Fruit fly (Drosophila melanogaster) whole organism, embryonic: ENCODE data around the gene Prp16.
A peak's percentile ranks its signal among the peaks of the same experiment; 100 is the strongest.

Experiments
- Antp ChIP-seq: fragments of 200-800 bp; sonication (Bioruptor generic); optimal IDR thresholded peaks from 3 replicates; lab custom pipeline; 2016; ENCODE audit warnings: missing biosample characterization, missing genetic modification characterization
- B-H1 ChIP-seq: fragments of 200-800 bp; sonication (Bioruptor generic); IDR thresholded peaks from 3 replicates; pipeline ENCODE4 v1.3.6; 2022; ENCODE audit warnings: missing biosample characterization, missing genetic modification characterization
- BEAF-32 ChIP-seq: fragments of 200-800 bp; sonication (Bioruptor generic); optimal IDR thresholded peaks from 3 replicates; lab custom pipeline; 2017; ENCODE audit warnings: missing biosample characterization, missing genetic modification characterization, mild to moderate bottlenecking, moderate library complexity, missing genetic modification reagents
- CG11560 ChIP-seq: fragments of 200-800 bp; sonication (Bioruptor generic); IDR thresholded peaks from 3 replicates; pipeline ENCODE4 v1.3.6; 2022; ENCODE audit warnings: missing biosample characterization, missing genetic modification characterization
- CG11723 ChIP-seq: fragments of 200-800 bp; sonication (Bioruptor generic); optimal IDR thresholded peaks from 2 replicates; lab custom pipeline; 2017; ENCODE audit warnings: missing biosample characterization, mild to moderate bottlenecking, missing genetic modification characterization
- CG13894 ChIP-seq: fragments of 200-800 bp; sonication (Bioruptor generic); optimal IDR thresholded peaks from 3 replicates; lab custom pipeline; 2018; ENCODE audit warnings: missing biosample characterization, mild to moderate bottlenecking, missing genetic modification characterization, moderate library complexity
- CG14014 ChIP-seq: fragments of 200-800 bp; sonication (Bioruptor generic); IDR thresholded peaks from 2 replicates; pipeline ENCODE4 v1.3.6; 2022; ENCODE audit warnings: missing biosample characterization, missing genetic modification characterization
- CG15269 ChIP-seq: fragments of 200-800 bp; sonication (Bioruptor generic); optimal IDR thresholded peaks from 2 replicates; lab custom pipeline; 2018; ENCODE audit warnings: missing biosample characterization, mild to moderate bottlenecking, missing genetic modification characterization, moderate library complexity
- CG17829 ChIP-seq: fragments of 200-800 bp; optimal IDR thresholded peaks from 2 replicates; lab custom pipeline; 2019; ENCODE audit warnings: missing biosample characterization, mild to moderate bottlenecking, missing genetic modification characterization, moderate library complexity
- CG31365 ChIP-seq: fragments of 200-800 bp; sonication (Bioruptor generic); optimal IDR thresholded peaks from 2 replicates; lab custom pipeline; 2018; ENCODE audit warnings: missing biosample characterization, mild to moderate bottlenecking, missing genetic modification characterization
- CG34376 ChIP-seq: fragments of 200-800 bp; sonication (Bioruptor generic); optimal IDR thresholded peaks from 2 replicates; lab custom pipeline; 2018; ENCODE audit warnings: missing biosample characterization, mild to moderate bottlenecking, missing genetic modification characterization
- CG4328 ChIP-seq: fragments of 200-800 bp; sonication (Bioruptor generic); optimal IDR thresholded peaks from 3 replicates; lab custom pipeline; 2017; ENCODE audit warnings: missing biosample characterization, missing genetic modification reagents, missing genetic modification characterization
- CG6683 ChIP-seq: fragments of 200-800 bp; sonication (Bioruptor generic); optimal IDR thresholded peaks from 2 replicates; lab custom pipeline; 2017; ENCODE audit warnings: missing biosample characterization, mild to moderate bottlenecking, missing genetic modification characterization, missing genetic modification reagents
- CG9215 ChIP-seq: fragments of 200-800 bp; sonication (Bioruptor generic); IDR thresholded peaks from 2 replicates; pipeline ENCODE4 v1.3.6; 2022; ENCODE audit warnings: missing biosample characterization, missing genetic modification characterization
- CG9797 ChIP-seq: fragments of 200-800 bp; sonication (Bioruptor generic); optimal IDR thresholded peaks from 3 replicates; lab custom pipeline; 2018; ENCODE audit warnings: missing biosample characterization, mild to moderate bottlenecking, missing genetic modification characterization
- CG9876 ChIP-seq: fragments of 200-800 bp; sonication (Bioruptor generic); optimal IDR thresholded peaks from 2 replicates; lab custom pipeline; 2016; ENCODE audit warnings: missing biosample characterization, missing genetic modification characterization
- CoRest ChIP-seq: fragments of 200-800 bp; sonication (Bioruptor generic); optimal IDR thresholded peaks from 3 replicates; lab custom pipeline; 2018; ENCODE audit warnings: missing biosample characterization, mild to moderate bottlenecking, missing genetic modification characterization, moderate library complexity
- Dfd ChIP-seq, 2 experiments: fragments of >200 bp; optimal IDR thresholded peaks; 2 replicates each; lab custom pipeline; 2017; ENCODE audit warnings: missing biosample characterization in 2 of 2, missing genetic modification characterization in 2 of 2
- Dip2 ChIP-seq: fragments of 200-800 bp; sonication (Bioruptor generic); IDR thresholded peaks from 2 replicates; pipeline ENCODE4 v1.3.6; 2022; ENCODE audit warnings: missing biosample characterization, missing genetic modification characterization
- Gsc ChIP-seq: fragments of 200-800 bp; sonication (Bioruptor generic); IDR thresholded peaks from 2 replicates; pipeline ENCODE4 v1.3.6; 2022; ENCODE audit warnings: missing biosample characterization, missing genetic modification characterization
- Hand ChIP-seq: fragments of 200-800 bp; sonication (Bioruptor generic); optimal IDR thresholded peaks from 2 replicates; lab custom pipeline; 2017; ENCODE audit warnings: mild to moderate bottlenecking, missing biosample characterization, missing genetic modification reagents, missing genetic modification characterization
- Hey ChIP-seq: fragments of 200-800 bp; sonication (Bioruptor generic); optimal IDR thresholded peaks from 3 replicates; lab custom pipeline; 2018; ENCODE audit warnings: missing biosample characterization, mild to moderate bottlenecking, missing genetic modification characterization
- Hr39 ChIP-seq: fragments of >200 bp; optimal IDR thresholded peaks from 2 replicates; lab custom pipeline; 2017
- Meics ChIP-seq: fragments of 200-800 bp; sonication (Bioruptor generic); optimal IDR thresholded peaks from 2 replicates; lab custom pipeline; 2017; ENCODE audit warnings: missing biosample characterization, mild to moderate bottlenecking, missing genetic modification characterization
- NC2α ChIP-seq: fragments of 200-800 bp; sonication (Bioruptor generic); optimal IDR thresholded peaks from 2 replicates; lab custom pipeline; 2016; ENCODE audit warnings: missing biosample characterization, missing genetic modification characterization
- NK7.1 ChIP-seq: fragments of 200-800 bp; sonication (Bioruptor generic); optimal IDR thresholded peaks from 3 replicates; lab custom pipeline; 2016; ENCODE audit warnings: missing biosample characterization, missing genetic modification characterization
- Nf-YB ChIP-seq: fragments of 200-800 bp; sonication (Bioruptor generic); optimal IDR thresholded peaks from 3 replicates; lab custom pipeline; 2019; ENCODE audit warnings: missing biosample characterization, mild to moderate bottlenecking, missing genetic modification characterization, moderate library complexity
- Nf-YC ChIP-seq: fragments of 200-800 bp; optimal IDR thresholded peaks from 3 replicates; lab custom pipeline; 2019; ENCODE audit warnings: missing biosample characterization, mild to moderate bottlenecking, missing genetic modification characterization, moderate library complexity
- Ravus ChIP-seq: fragments of 200-800 bp; sonication (Bioruptor generic); IDR thresholded peaks from 2 replicates; pipeline ENCODE4 v1.3.6; 2022; ENCODE audit warnings: missing biosample characterization, missing genetic modification characterization
- Side ChIP-seq: fragments of 200-800 bp; sonication (Bioruptor generic); optimal IDR thresholded peaks from 2 replicates; lab custom pipeline; 2016; ENCODE audit warnings: missing biosample characterization, missing genetic modification characterization
- TFAM ChIP-seq: fragments of 200-800 bp; sonication (Bioruptor generic); optimal IDR thresholded peaks from 2 replicates; lab custom pipeline; 2017; ENCODE audit warnings: missing biosample characterization, missing genetic modification characterization, inconsistent platforms
- Trl ChIP-seq, 3 experiments: fragments of >200 bp in 2 of 3; fragments of 200-800 bp in 1 of 3; sonication (Bioruptor generic) in 1 of 3; optimal IDR thresholded peaks; 2 replicates in 1 of 3; 3 replicates in 2 of 3; lab custom pipeline; 2016 to 2017; ENCODE audit warnings: missing biosample characterization in 1 of 3, missing genetic modification characterization in 1 of 3
- amos ChIP-seq: fragments of 200-800 bp; sonication (Bioruptor generic); IDR thresholded peaks from 2 replicates; pipeline ENCODE4 v1.3.6; 2022; ENCODE audit warnings: missing biosample characterization, missing genetic modification characterization; ENCODE audit not compliant: partially characterized antibody
- bab2 ChIP-seq: fragments of 200-800 bp; sonication (Bioruptor generic); optimal IDR thresholded peaks from 2 replicates; lab custom pipeline; 2016; ENCODE audit warnings: missing biosample characterization, missing genetic modification characterization
- bsh ChIP-seq, 2 experiments: fragments of 200-800 bp; sonication (Bioruptor generic); optimal IDR thresholded peaks; 2 replicates each; lab custom pipeline; 2017 to 2018; ENCODE audit warnings: mild to moderate bottlenecking in 2 of 2, missing biosample characterization in 2 of 2, missing genetic modification characterization in 2 of 2, moderate library complexity in 1 of 2
- cato ChIP-seq: fragments of 200-800 bp; sonication (Bioruptor generic); optimal IDR thresholded peaks from 2 replicates; lab custom pipeline; 2016; ENCODE audit warnings: missing biosample characterization, missing genetic modification characterization, borderline replicate concordance
- cg ChIP-seq: fragments of 200-800 bp; sonication (Bioruptor generic); optimal IDR thresholded peaks from 3 replicates; lab custom pipeline; 2019; ENCODE audit warnings: missing biosample characterization, mild to moderate bottlenecking, missing genetic modification characterization, moderate library complexity
- chinmo ChIP-seq: fragments of 200-800 bp; sonication (Bioruptor generic); IDR thresholded peaks from 4 replicates; pipeline ENCODE4 v1.3.6; 2022; ENCODE audit warnings: missing biosample characterization, missing genetic modification characterization; ENCODE audit not compliant: partially characterized antibody
- dan ChIP-seq: fragments of 200-800 bp; sonication (Bioruptor generic); IDR thresholded peaks from 2 replicates; pipeline ENCODE4 v1.3.6; 2022; ENCODE audit warnings: missing biosample characterization, missing genetic modification characterization
- kay ChIP-seq: fragments of 200-800 bp; sonication (Bioruptor generic); optimal IDR thresholded peaks from 2 replicates; lab custom pipeline; 2016; ENCODE audit warnings: missing biosample characterization, missing genetic modification characterization
- pb ChIP-seq: fragments of 200-800 bp; sonication (Bioruptor generic); optimal IDR thresholded peaks from 3 replicates; lab custom pipeline; 2016; ENCODE audit warnings: missing biosample characterization, missing genetic modification characterization
- phol ChIP-seq: fragments of 200-800 bp; sonication (Bioruptor generic); optimal IDR thresholded peaks from 3 replicates; lab custom pipeline; 2018; ENCODE audit warnings: missing biosample characterization, mild to moderate bottlenecking, missing genetic modification characterization, moderate library complexity
- pzg ChIP-seq: fragments of 200-800 bp; sonication (Bioruptor generic); optimal IDR thresholded peaks from 3 replicates; lab custom pipeline; 2018; ENCODE audit warnings: missing biosample characterization, mild to moderate bottlenecking, missing genetic modification characterization, moderate library complexity
- salm ChIP-seq: fragments of 200-800 bp; sonication (Bioruptor generic); optimal IDR thresholded peaks from 2 replicates; lab custom pipeline; 2018; ENCODE audit warnings: missing biosample characterization, mild to moderate bottlenecking, missing genetic modification characterization
- schlank ChIP-seq: fragments of 200-800 bp; sonication (Bioruptor generic); optimal IDR thresholded peaks from 2 replicates; lab custom pipeline; 2018; ENCODE audit warnings: missing biosample characterization, mild to moderate bottlenecking, missing genetic modification characterization
- slbo ChIP-seq: fragments of 200-800 bp; sonication (Bioruptor generic); IDR thresholded peaks from 2 replicates; pipeline ENCODE4 v1.3.6; 2022; ENCODE audit warnings: missing biosample characterization, missing genetic modification characterization
- sna ChIP-seq: fragments of 200-800 bp; sonication (Bioruptor generic); IDR thresholded peaks from 2 replicates; pipeline ENCODE4 v1.3.6; 2022; ENCODE audit warnings: missing biosample characterization, missing genetic modification characterization; ENCODE audit not compliant: partially characterized antibody
- so ChIP-seq: fragments of 200-800 bp; sonication (Bioruptor generic); IDR thresholded peaks from 3 replicates; pipeline ENCODE4 v1.3.6; 2022; ENCODE audit warnings: missing biosample characterization, missing genetic modification characterization
- sob ChIP-seq: fragments of 200-800 bp; sonication (Bioruptor generic); IDR thresholded peaks from 2 replicates; pipeline ENCODE4 v1.3.6; 2022; ENCODE audit warnings: missing biosample characterization, missing genetic modification characterization
- twi ChIP-seq: fragments of 200-800 bp; optimal IDR thresholded peaks from 2 replicates; lab custom pipeline; 2019; ENCODE audit warnings: missing biosample characterization, mild to moderate bottlenecking, missing genetic modification characterization, moderate library complexity
- yki ChIP-seq: fragments of >200 bp; optimal IDR thresholded peaks from 3 replicates; lab custom pipeline; 2018

Gene Prp16

dm6 chrX:14218045-14218483, 16.9 kb downstream of the Prp16 start (continued):
- TF ChIP-seq slbo: peak; percentile 89
- no peak for TF ChIP-seq Gsc (GFP tag; lab: Robert Waterston, UW)
- TF ChIP-seq BEAF-32: no peak
- TF ChIP-seq Hey (tag; lab: Kevin White, UChicago): no peak
- peak; percentile 86 for TF ChIP-seq salm (tag; lab: Kevin White, UChicago)
- TF ChIP-seq twi (tag; lab: Kevin White, UChicago): peak; percentile 74
- TF ChIP-seq Dip2 (GFP tag; lab: Robert Waterston, UW): no peak
- TF ChIP-seq Hr39 (lab: Kevin White, UChicago): no peak
- TF ChIP-seq NK7.1 (GFP tag; lab: Kevin White, UChicago): peak; percentile 15
- peak; percentile 79 for TF ChIP-seq CG6683 (GFP tag; lab: Kevin White, UChicago)
- peak; percentile 64 for TF ChIP-seq Ravus (GFP tag; lab: Robert Waterston, UW)
- TF ChIP-seq CG9215: peak; percentile 81
- TF ChIP-seq CG4328 (GFP tag; lab: Kevin White, UChicago): peak; percentile 59
- no peak for TF ChIP-seq sna (GFP tag; lab: Robert Waterston, UW)
- peak; percentile 91 for TF ChIP-seq phol (tag; lab: Kevin White, UChicago)
- no peak for TF ChIP-seq Dfd (GFP tag; optimal IDR thresholded peaks at IDR 0.05; lab: Kevin White, UChicago)
- TF ChIP-seq CG17829 (tag; lab: Kevin White, UChicago): peak; percentile 90
- TF ChIP-seq CoRest (tag; lab: Kevin White, UChicago): peak; percentile 90
- peak; percentile 60; the same call in 2 of the 3 replicates for TF ChIP-seq CG11560
- TF ChIP-seq chinmo (GFP tag; lab: Robert Waterston, UW): 0 out of 4 replicates have a peak, but pooled peaks have one; percentile 13
- TF ChIP-seq CG15269: peak; percentile 92
- TF ChIP-seq pb: no peak
- TF ChIP-seq pzg (GFP tag; lab: Kevin White, UChicago): no peak
- peak; percentile 32 for TF ChIP-seq CG31365 (tag; lab: Kevin White, UChicago)
- TF ChIP-seq schlank (tag; lab: Kevin White, UChicago): peak; percentile 66
- peak; percentile 61 for TF ChIP-seq Nf-YC (tag; lab: Kevin White, UChicago)
- peak; percentile 72 for TF ChIP-seq Nf-YB
- no peak for TF ChIP-seq amos (GFP tag; lab: Robert Waterston, UW)
- peak; percentile 85 to 94 for TF ChIP-seq bsh (GFP tag; optimal IDR thresholded peaks at IDR 0.05; lab: Kevin White, UChicago)
- peak; percentile 76 for TF ChIP-seq CG11723 (GFP tag; lab: Kevin White, UChicago)
- TF ChIP-seq sob (GFP tag; lab: Robert Waterston, UW): peak; percentile 88
- no peak for TF ChIP-seq TFAM (GFP tag; lab: Kevin White, UChicago)
- TF ChIP-seq Hand: peak; percentile 70
- no peak for TF ChIP-seq NC2α (GFP tag; lab: Kevin White, UChicago)
- TF ChIP-seq Side: peak; percentile 68
- peak; percentile 87 for TF ChIP-seq Meics (GFP tag; lab: Kevin White, UChicago)
- TF ChIP-seq CG13894: peak; percentile 37
- peak; percentile 84 for TF ChIP-seq CG14014 (GFP tag; lab: Robert Waterston, UW)
- TF ChIP-seq bab2 (GFP tag; lab: Kevin White, UChicago): peak; percentile 63
- TF ChIP-seq Antp (GFP tag; lab: Kevin White, UChicago): peak; percentile 29
- peak; percentile 70 to 76 for TF ChIP-seq Trl (optimal IDR thresholded peaks at IDR 0.05; lab: Kevin White, UChicago)
- TF ChIP-seq Trl (GFP tag; optimal IDR thresholded peaks at IDR 0.05; lab: Kevin White, UChicago): peak; percentile 37
- TF ChIP-seq kay: peak; percentile 79
- peak; percentile 85 for TF ChIP-seq B-H1 (GFP tag; lab: Robert Waterston, UW)
- TF ChIP-seq so (GFP tag; lab: Robert Waterston, UW): peak; percentile 90
- no peak for TF ChIP-seq CG9797
- no peak for TF ChIP-seq yki
- TF ChIP-seq CG9876 (GFP tag; lab: Kevin White, UChicago): peak; percentile 36
- peak; percentile 50 for TF ChIP-seq CG34376 (GFP tag; lab: Kevin White, UChicago)
- no peak for TF ChIP-seq cg (GFP tag; lab: Kevin White, UChicago)
- TF ChIP-seq cato (GFP tag; lab: Kevin White, UChicago): peak; percentile 55
- TF ChIP-seq dan: 0 out of 2 replicates have a peak, but pooled peaks have one; percentile 42
